Worm (Caenorhabditis elegans): ENCODE measurements around the gene Y113G7B.28.
A peak's percentile ranks its signal among the peaks of the same experiment; 100 is the strongest.

Y113G7B.28 gene

ce11 chrV:20188790-20189189 is 7.0 kb upstream of the Y113G7B.28 start, which contains the start of gene fbxa-116:
Gene fbxa-116 (minus strand): TSS chrV:20188890.
- TF ChIP-seq nhr-25 (tag; optimal IDR thresholded peaks at IDR 0.05): no peak
- no peak for TF ChIP-seq aly-2 (tag; optimal IDR thresholded peaks at IDR 0.05)
- TF ChIP-seq fos-1 (tag; optimal IDR thresholded peaks at IDR 0.05): no peak
- no peak for TF ChIP-seq peb-1 (tag; optimal IDR thresholded peaks at IDR 0.05)
- no peak for TF ChIP-seq ama-1 (optimal IDR thresholded peaks at IDR 0.05)
- no peak for TF ChIP-seq alr-1 (tag; optimal IDR thresholded peaks at IDR 0.05)
- no peak for TF ChIP-seq zag-1 (tag; optimal IDR thresholded peaks at IDR 0.05)
- no peak for TF ChIP-seq snpc-4 (tag; optimal IDR thresholded peaks at IDR 0.05)
- no peak for TF ChIP-seq nhr-237 (tag; optimal IDR thresholded peaks at IDR 0.05)
- no peak for TF ChIP-seq nhr-12 (tag; optimal IDR thresholded peaks at IDR 0.05)
- TF ChIP-seq C34F6.9 (tag; optimal IDR thresholded peaks at IDR 0.05): no peak
- no peak for TF ChIP-seq egl-27 (tag; optimal IDR thresholded peaks at IDR 0.05)
- TF ChIP-seq lin-39 (tag; optimal IDR thresholded peaks at IDR 0.05): no peak

ce11 chrV:20192102-20192880 is 3.5 kb upstream of the Y113G7B.28 start, which contains the start of the genes fbxa-115 and Y113G7B.27:
Gene fbxa-115 (minus strand): TSS chrV:20192152.
Gene Y113G7B.27 (plus strand): TSS chrV:20192830.
- TF ChIP-seq skn-1 (tag; optimal IDR thresholded peaks at IDR 0.05) (peak; percentile 78), unc-39 (tag; optimal IDR thresholded peaks at IDR 0.05) (no peak)

ce11 chrV:20196671-20197070 is 885 bp downstream of the Y113G7B.28 start, which contains the start of gene ftr-1:
Gene ftr-1 (plus strand): TSS chrV:20196971.
- no peak for TF ChIP-seq ztf-11 (tag; optimal IDR thresholded peaks at IDR 0.05)
- TF ChIP-seq skn-1 (tag; optimal IDR thresholded peaks at IDR 0.05): no peak
- no peak for TF ChIP-seq mbf-1 (tag; optimal IDR thresholded peaks at IDR 0.05)
- no peak for TF ChIP-seq unc-39 (tag; optimal IDR thresholded peaks at IDR 0.05)

ce11 chrV:20198954-20199353 is 3.2 kb downstream of the Y113G7B.28 start, which contains the start of gene fog-2:
Gene fog-2 (plus strand): TSS chrV:20199254.
- no peak for TF ChIP-seq unc-39 (tag; optimal IDR thresholded peaks at IDR 0.05)
- no peak for TF ChIP-seq peb-1 (tag; optimal IDR thresholded peaks at IDR 0.05)
- TF ChIP-seq ZK546.5 (tag; optimal IDR thresholded peaks at IDR 0.05): no peak
- TF ChIP-seq unc-55 (GFP tag; optimal IDR thresholded peaks at IDR 0.05): no peak
- no peak for TF ChIP-seq nhr-25 (tag; optimal IDR thresholded peaks at IDR 0.05)
- TF ChIP-seq sem-4 (tag; optimal IDR thresholded peaks at IDR 0.05): no peak
- no peak for TF ChIP-seq fos-1 (tag; optimal IDR thresholded peaks at IDR 0.05)
- TF ChIP-seq sma-3 (GFP tag; optimal IDR thresholded peaks at IDR 0.05): no peak
- TF ChIP-seq dmd-4 (tag; optimal IDR thresholded peaks at IDR 0.05): no peak
- no peak for TF ChIP-seq nhr-237 (tag; optimal IDR thresholded peaks at IDR 0.05)
- TF ChIP-seq snpc-4 (tag; optimal IDR thresholded peaks at IDR 0.05): no peak
- TF ChIP-seq ama-1 (optimal IDR thresholded peaks at IDR 0.05): no peak
- no peak for TF ChIP-seq lin-13 (GFP tag; optimal IDR thresholded peaks at IDR 0.05)

- TF ChIP-seq crh-2 (tag; optimal IDR thresholded peaks at IDR 0.05) (no peak), zag-1 (tag; optimal IDR thresholded peaks at IDR 0.05) (no peak), lin-13 (GFP tag; optimal IDR thresholded peaks at IDR 0.05) (no peak), mab-5 (tag; optimal IDR thresholded peaks at IDR 0.05) (no peak), nhr-12 (tag; optimal IDR thresholded peaks at IDR 0.05) (no peak), ama-1 (optimal IDR thresholded peaks at IDR 0.05) (no peak), peb-1 (tag; optimal IDR thresholded peaks at IDR 0.05) (no peak), Y55F3AM.14 (GFP tag; optimal IDR thresholded peaks at IDR 0.05) (no peak), lsy-2 (tag; optimal IDR thresholded peaks at IDR 0.05) (no peak)
These were observed 3.9 kb downstream of the Y113G7B.28 start for ce11 chrV:20199658-20200057.

ce11 chrV:20201316-20201715 is 5.5 kb downstream of the Y113G7B.28 start, which contains the start of gene fbxa-114:
Gene fbxa-114 (plus strand): TSS chrV:20201616.
- TF ChIP-seq egl-27 (tag; optimal IDR thresholded peaks at IDR 0.05) (no peak), nhr-23 (tag; optimal IDR thresholded peaks at IDR 0.05) (no peak), sma-3 (GFP tag; optimal IDR thresholded peaks at IDR 0.05) (no peak), nhr-25 (tag; optimal IDR thresholded peaks at IDR 0.05) (no peak), gmeb-1 (tag; optimal IDR thresholded peaks at IDR 0.05) (no peak), Y55F3AM.14 (GFP tag; optimal IDR thresholded peaks at IDR 0.05) (no peak), nhr-77 (tag; optimal IDR thresholded peaks at IDR 0.05) (no peak), zag-1 (tag; optimal IDR thresholded peaks at IDR 0.05) (no peak), mab-5 (tag; optimal IDR thresholded peaks at IDR 0.05) (no peak), snpc-4 (tag; optimal IDR thresholded peaks at IDR 0.05) (no peak), sma-9 (GFP tag; optimal IDR thresholded peaks at IDR 0.05) (no peak), sma-9 (tag; optimal IDR thresholded peaks at IDR 0.05) (no peak), lin-13 (GFP tag; optimal IDR thresholded peaks at IDR 0.05) (no peak), unc-39 (tag; optimal IDR thresholded peaks at IDR 0.05) (no peak), R02D3.7 (tag; optimal IDR thresholded peaks at IDR 0.05) (no peak), ztf-1 (GFP tag; conservative IDR thresholded peaks at IDR 0.05) (no peak)
